Worm (Caenorhabditis elegans): ENCODE data around the gene Y37E11AL.3.

DNA sequence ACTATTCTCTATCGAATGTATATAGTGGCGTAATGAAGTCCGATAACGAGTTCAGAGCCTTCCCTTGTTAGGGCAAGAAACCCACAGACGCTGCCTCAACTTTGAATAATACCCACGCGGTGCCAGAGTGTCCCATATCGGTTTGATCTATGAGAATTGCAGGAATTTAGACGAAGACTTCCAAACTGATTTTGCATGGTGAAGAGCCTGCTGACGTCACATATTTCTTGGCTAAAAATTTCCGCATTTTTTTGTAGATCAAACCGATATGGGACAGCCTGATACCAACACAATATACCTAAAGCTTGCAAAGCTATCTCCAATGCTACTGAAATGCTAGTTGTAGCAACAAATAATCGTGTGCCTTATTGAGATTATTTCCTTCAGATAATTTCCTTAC lies 47.1 kb downstream of the Y37E11AL.3 start:
- TF ChIP-seq fos-1 (tag; optimal IDR thresholded peaks at IDR 0.05), result no peak
- no peak for TF ChIP-seq ztf-11 (tag; optimal IDR thresholded peaks at IDR 0.05)
